Worm (Caenorhabditis elegans) whole organism, late embryonic: ENCODE measurements around the gene pola-1.
A peak's percentile ranks its signal among the peaks of the same experiment; 100 is the strongest.
"Not testable (repeated sequence)": the region's sequence is repeated elsewhere in the genome, so short reads cannot be mapped to it uniquely, and the experiment has no call there.

Experiments used
- C38D4.7 ChIP-seq: fragments of 200-800 bp; sonication (Bioruptor generic); optimal IDR thresholded peaks from 2 replicates; lab custom pipeline; 2018; ENCODE audit warnings: mild to moderate bottlenecking, missing genetic modification characterization, moderate library complexity, missing compliant biosample characterization
- K09A11.1 ChIP-seq: sonication (generic microtip); optimal IDR thresholded peaks from 2 replicates; lab custom pipeline; 2017; ENCODE audit warnings: antibody characterized with exemption, mild to moderate bottlenecking, missing genetic modification characterization, missing compliant biosample characterization; ENCODE audit not compliant: insufficient read depth
- T23F11.4 ChIP-seq: fragments of 200-800 bp; sonication (Bioruptor generic); optimal IDR thresholded peaks from 2 replicates; lab custom pipeline; 2018; ENCODE audit warnings: mild to moderate bottlenecking, missing genetic modification characterization, missing compliant biosample characterization
- ahr-1 ChIP-seq: sonication (generic microtip); optimal IDR thresholded peaks from 2 replicates; lab custom pipeline; 2016; ENCODE audit warnings: missing genetic modification characterization, missing compliant biosample characterization
- ama-1 ChIP-seq: fragments of 150-350 bp; optimal IDR thresholded peaks from 2 replicates; lab custom pipeline; 2014
- ceh-14 ChIP-seq: sonication (generic microtip); optimal IDR thresholded peaks from 2 replicates; lab custom pipeline; 2016; ENCODE audit warnings: missing genotype, missing genetic modification characterization, missing compliant biosample characterization
- ceh-19 ChIP-seq: fragments of 200-800 bp; sonication (Bioruptor generic); optimal IDR thresholded peaks from 2 replicates; lab custom pipeline; 2018; ENCODE audit warnings: mild to moderate bottlenecking, missing genetic modification characterization, missing compliant biosample characterization
- ceh-2 ChIP-seq: sonication (generic microtip); optimal IDR thresholded peaks from 2 replicates; lab custom pipeline; 2016; ENCODE audit warnings: missing genotype, missing genetic modification characterization, missing compliant biosample characterization
- ceh-22 ChIP-seq: sonication (generic microtip); optimal IDR thresholded peaks from 2 replicates; lab custom pipeline; 2017; ENCODE audit warnings: missing biosample characterization, missing genetic modification characterization
- ceh-31 ChIP-seq: sonication (generic microtip); optimal IDR thresholded peaks from 2 replicates; lab custom pipeline; 2016; ENCODE audit warnings: missing genetic modification characterization, missing compliant biosample characterization
- ceh-34 ChIP-seq: sonication (generic microtip); optimal IDR thresholded peaks from 2 replicates; lab custom pipeline; 2016; ENCODE audit warnings: mild to moderate bottlenecking, missing genetic modification characterization, missing compliant biosample characterization
- ceh-48 ChIP-seq: sonication (generic microtip); optimal IDR thresholded peaks from 2 replicates; lab custom pipeline; 2016; ENCODE audit warnings: missing genetic modification characterization, inconsistent platforms, missing compliant biosample characterization
- ceh-6 ChIP-seq: fragments of 200-800 bp; sonication (Bioruptor generic); optimal IDR thresholded peaks from 2 replicates; lab custom pipeline; 2018; ENCODE audit warnings: mild to moderate bottlenecking, missing genetic modification characterization, missing compliant biosample characterization
- dmd-4 ChIP-seq: sonication (generic microtip); optimal IDR thresholded peaks from 2 replicates; lab custom pipeline; 2016; ENCODE audit warnings: borderline replicate concordance, missing genetic modification characterization, missing compliant biosample characterization
- elt-2 ChIP-seq: sonication (generic microtip); optimal IDR thresholded peaks from 2 replicates; lab custom pipeline; 2016; ENCODE audit warnings: missing genetic modification reagents, missing genetic modification characterization, missing compliant biosample characterization
- fkh-6 ChIP-seq: sonication (generic microtip); optimal IDR thresholded peaks from 2 replicates; lab custom pipeline; 2016; ENCODE audit warnings: missing genetic modification characterization, missing compliant biosample characterization
- gmeb-2 ChIP-seq: sonication (generic microtip); optimal IDR thresholded peaks from 2 replicates; lab custom pipeline; 2016; ENCODE audit warnings: missing genetic modification characterization, inconsistent platforms, missing compliant biosample characterization
- hlh-13 ChIP-seq: fragments of 200-800 bp; sonication (Bioruptor generic); optimal IDR thresholded peaks from 2 replicates; lab custom pipeline; 2018; ENCODE audit warnings: mild to moderate bottlenecking, missing genetic modification characterization, missing compliant biosample characterization
- hlh-8 ChIP-seq: sonication (generic microtip); optimal IDR thresholded peaks from 2 replicates; lab custom pipeline; 2016; ENCODE audit warnings: missing genotype, missing genetic modification characterization, missing compliant biosample characterization
- lim-6 ChIP-seq: sonication (generic microtip); optimal IDR thresholded peaks from 2 replicates; lab custom pipeline; 2016; ENCODE audit warnings: missing genetic modification characterization, missing compliant biosample characterization
- lin-11 ChIP-seq: fragments of 200-800 bp; sonication (Bioruptor generic); optimal IDR thresholded peaks from 2 replicates; lab custom pipeline; 2018; ENCODE audit warnings: mild to moderate bottlenecking, missing genetic modification characterization, missing compliant biosample characterization
- mec-3 ChIP-seq: sonication (generic microtip); optimal IDR thresholded peaks from 2 replicates; lab custom pipeline; 2016; ENCODE audit warnings: borderline replicate concordance, missing genetic modification characterization, missing compliant biosample characterization
- nfya-1 ChIP-seq: sonication (generic microtip); optimal IDR thresholded peaks from 2 replicates; lab custom pipeline; 2017; ENCODE audit warnings: missing genetic modification characterization, mild to moderate bottlenecking, missing compliant biosample characterization, antibody characterized with exemption, moderate library complexity
- npax-4 ChIP-seq: sonication (generic microtip); optimal IDR thresholded peaks from 2 replicates; lab custom pipeline; 2016; ENCODE audit warnings: missing genetic modification characterization, missing compliant biosample characterization
- odd-2 ChIP-seq: sonication (generic microtip); optimal IDR thresholded peaks from 2 replicates; lab custom pipeline; 2017; ENCODE audit warnings: antibody characterized with exemption, mild to moderate bottlenecking, missing genetic modification characterization, missing compliant biosample characterization
- pag-3 ChIP-seq: sonication (generic microtip); optimal IDR thresholded peaks from 2 replicates; lab custom pipeline; 2016; ENCODE audit warnings: missing compliant biosample characterization, missing genetic modification characterization, borderline replicate concordance
- pat-9 ChIP-seq: fragments of 200-800 bp; sonication (Bioruptor generic); optimal IDR thresholded peaks from 2 replicates; lab custom pipeline; 2018; ENCODE audit warnings: mild to moderate bottlenecking, missing genetic modification characterization, moderate library complexity, missing compliant biosample characterization
- pax-1 ChIP-seq: fragments of 150-350 bp; optimal IDR thresholded peaks from 2 replicates; lab custom pipeline; 2014; ENCODE audit warnings: missing biosample characterization, missing genetic modification characterization
- pha-4 ChIP-seq: fragments of 150-350 bp; optimal IDR thresholded peaks from 2 replicates; lab custom pipeline; 2018; ENCODE audit warnings: missing biosample characterization, missing genetic modification reagents, missing genetic modification characterization
- sox-4 ChIP-seq: sonication (generic microtip); optimal IDR thresholded peaks from 2 replicates; lab custom pipeline; 2017; ENCODE audit warnings: mild to moderate bottlenecking, missing genetic modification characterization, inconsistent platforms, missing compliant biosample characterization
- syd-9 ChIP-seq: sonication (generic microtip); optimal IDR thresholded peaks from 2 replicates; lab custom pipeline; 2016; ENCODE audit warnings: mild to moderate bottlenecking, missing genetic modification characterization, moderate library complexity, missing compliant biosample characterization
- tbx-2 ChIP-seq: sonication (generic microtip); optimal IDR thresholded peaks from 2 replicates; lab custom pipeline; 2016; ENCODE audit warnings: missing genetic modification characterization, missing compliant biosample characterization
- ttx-3 ChIP-seq: sonication (generic microtip); optimal IDR thresholded peaks from 2 replicates; lab custom pipeline; 2016; ENCODE audit warnings: missing genetic modification reagents, missing genetic modification characterization, missing compliant biosample characterization
- unc-42 ChIP-seq: sonication (generic microtip); optimal IDR thresholded peaks from 2 replicates; lab custom pipeline; 2016; ENCODE audit warnings: missing genotype, missing genetic modification characterization, missing compliant biosample characterization
- zip-5 ChIP-seq: sonication (generic microtip); optimal IDR thresholded peaks from 2 replicates; lab custom pipeline; 2016; ENCODE audit warnings: missing genetic modification characterization, missing compliant biosample characterization
- ztf-16 ChIP-seq: sonication (generic microtip); optimal IDR thresholded peaks from 2 replicates; lab custom pipeline; 2017; ENCODE audit warnings: missing genetic modification characterization, missing compliant biosample characterization

pola-1 gene

ce11 chrIII:11119176-11119853 is 22.9 kb upstream of the pola-1 start, which contains the start of the genes sup-35 and Y48A6C.4 (continued):
- TF ChIP-seq pat-9: no peak
- peak; percentile 99 for TF ChIP-seq ceh-31 (tag; lab: Kevin White, UChicago)
- peak; percentile 88 for TF ChIP-seq mec-3 (tag; lab: Kevin White, UChicago)
- peak; percentile 59 for TF ChIP-seq ttx-3 (tag; lab: Kevin White, UChicago)
- TF ChIP-seq ceh-6 (GFP tag; lab: Kevin White, UChicago): no peak
- peak; percentile 60 for TF ChIP-seq nfya-1
- TF ChIP-seq syd-9: peak; percentile 30
- peak; percentile 93 for TF ChIP-seq unc-42 (tag; lab: Kevin White, UChicago)
- peak; percentile 96 for TF ChIP-seq ceh-14 (tag; lab: Kevin White, UChicago)
- no peak for TF ChIP-seq T23F11.4 (GFP tag; lab: Kevin White, UChicago)
- peak; percentile 74 for TF ChIP-seq fkh-6
- no peak for TF ChIP-seq gmeb-2
- TF ChIP-seq dmd-4: peak; percentile 40
- peak; percentile 98 for TF ChIP-seq ceh-2 (tag; lab: Kevin White, UChicago)
- TF ChIP-seq ahr-1 (tag; lab: Kevin White, UChicago): peak; percentile 96
- peak; percentile 60 for TF ChIP-seq npax-4 (tag; lab: Kevin White, UChicago)
- TF ChIP-seq ztf-16 (tag; lab: Kevin White, UChicago): peak; percentile 70
- peak; percentile 81 for TF ChIP-seq pag-3 (tag; lab: Kevin White, UChicago)
- peak; percentile 97 for TF ChIP-seq zip-5
- no peak for TF ChIP-seq ama-1 (lab: Kevin White, UChicago)
- peak; percentile 95 for TF ChIP-seq elt-2 (tag; lab: Kevin White, UChicago)
- no peak for TF ChIP-seq odd-2 (tag; lab: Kevin White, UChicago)
- TF ChIP-seq lim-6 (tag; lab: Kevin White, UChicago): peak; percentile 95
- no peak for TF ChIP-seq ceh-22
- peak; percentile 58 for TF ChIP-seq ceh-19
- peak; percentile 14 for TF ChIP-seq ceh-48 (tag; lab: Kevin White, UChicago)
- no peak for TF ChIP-seq pha-4 (tag; lab: Kevin White, UChicago)
- TF ChIP-seq hlh-8 (tag; lab: Kevin White, UChicago): peak; percentile 95

ce11 chrIII:11123844-11124243 is 18.4 kb upstream of the pola-1 start:
- TF ChIP-seq ceh-19: no peak
- no peak for TF ChIP-seq hlh-13 (GFP tag; lab: Kevin White, UChicago)
- no peak for TF ChIP-seq syd-9

- no peak for TF ChIP-seq ceh-48 (tag; lab: Kevin White, UChicago)
- TF ChIP-seq lin-11 (tag; lab: Kevin White, UChicago): no peak
- no peak for TF ChIP-seq tbx-2 (tag; lab: Kevin White, UChicago)
- no peak for TF ChIP-seq sox-4
Observed at ce11 chrIII:11127528-11127927, 14.7 kb upstream of the pola-1 start, which contains the start of gene Y48A6C.8. Y48A6C.8 (minus strand) TSS chrIII:11127628.

ce11 chrIII:11129363-11129762 is 12.9 kb upstream of the pola-1 start:
- TF ChIP-seq ceh-48 (tag; lab: Kevin White, UChicago) (peak; percentile 67), unc-42 (tag; lab: Kevin White, UChicago) (peak; percentile 45), pax-1 (tag; lab: Kevin White, UChicago) (no peak)

- not testable (repeated sequence) for TF ChIP-seq ceh-34; K09A11.1; C38D4.7 (GFP tag; lab: Kevin White, UChicago)
Observed at ce11 chrIII:11131475-11131874, 10.8 kb upstream of the pola-1 start, which contains the start of gene pha-1. pha-1 (plus strand) TSS chrIII:11131775.
